Fruit fly (Drosophila melanogaster) whole organism, embryonic: ENCODE measurements around the gene CG43800.

ENCODE experiments used
- CG10267 ChIP-seq: fragments of 200-800 bp; sonication (Bioruptor generic); optimal IDR thresholded peaks from 2 replicates; lab custom pipeline; 2018; ENCODE audit warnings: missing biosample characterization, mild to moderate bottlenecking, missing genetic modification characterization, moderate library complexity
- CG10979 ChIP-seq: fragments of 200-800 bp; sonication (Bioruptor generic); optimal IDR thresholded peaks from 2 replicates; lab custom pipeline; 2018; ENCODE audit warnings: missing biosample characterization, mild to moderate bottlenecking, missing genetic modification characterization, moderate library complexity
- CG11504 ChIP-seq: fragments of 200-800 bp; sonication (Bioruptor generic); optimal IDR thresholded peaks from 3 replicates; lab custom pipeline; 2019; ENCODE audit warnings: missing biosample characterization, mild to moderate bottlenecking, missing genetic modification characterization, moderate library complexity
- CG13894 ChIP-seq: fragments of 200-800 bp; sonication (Bioruptor generic); optimal IDR thresholded peaks from 3 replicates; lab custom pipeline; 2018; ENCODE audit warnings: missing biosample characterization, mild to moderate bottlenecking, missing genetic modification characterization, moderate library complexity
- CG17328 ChIP-seq: fragments of 200-800 bp; sonication (Bioruptor generic); IDR thresholded peaks from 2 replicates; pipeline ENCODE4 v1.3.6; 2022; ENCODE audit warnings: missing biosample characterization, missing genetic modification characterization
- CG17359 ChIP-seq: fragments of 200-800 bp; sonication (Bioruptor generic); optimal IDR thresholded peaks from 3 replicates; lab custom pipeline; 2018; ENCODE audit warnings: missing biosample characterization, mild to moderate bottlenecking, missing genetic modification characterization, moderate library complexity
- CG18262 ChIP-seq: fragments of 200-800 bp; optimal IDR thresholded peaks from 3 replicates; lab custom pipeline; 2019; ENCODE audit warnings: missing biosample characterization, mild to moderate bottlenecking, missing genetic modification characterization, moderate library complexity
- CG18476 ChIP-seq: fragments of 200-800 bp; sonication (Bioruptor generic); optimal IDR thresholded peaks from 2 replicates; lab custom pipeline; 2016; ENCODE audit warnings: missing biosample characterization, mild to moderate bottlenecking, missing genetic modification characterization
- CG2120 ChIP-seq: fragments of 200-800 bp; sonication (Bioruptor generic); optimal IDR thresholded peaks from 3 replicates; lab custom pipeline; 2016; ENCODE audit warnings: missing biosample characterization, missing genetic modification characterization
- CG2202 ChIP-seq: fragments of 200-800 bp; sonication (Bioruptor generic); optimal IDR thresholded peaks from 2 replicates; lab custom pipeline; 2018; ENCODE audit warnings: missing biosample characterization, mild to moderate bottlenecking, missing genetic modification characterization
- CG2712 ChIP-seq: fragments of 200-800 bp; optimal IDR thresholded peaks from 3 replicates; lab custom pipeline; 2019; ENCODE audit warnings: missing biosample characterization, mild to moderate bottlenecking, missing genetic modification characterization, moderate library complexity
- CG30403 ChIP-seq: fragments of 200-800 bp; sonication (Bioruptor generic); optimal IDR thresholded peaks from 3 replicates; lab custom pipeline; 2016; ENCODE audit warnings: missing biosample characterization, missing genetic modification characterization
- CG31224 ChIP-seq: fragments of 200-800 bp; sonication (Bioruptor generic); IDR thresholded peaks from 2 replicates; pipeline ENCODE4 v1.3.6; 2022; ENCODE audit warnings: missing biosample characterization, missing genetic modification characterization
- CG3838 ChIP-seq: fragments of 200-800 bp; sonication (Bioruptor generic); optimal IDR thresholded peaks from 3 replicates; lab custom pipeline; 2016; ENCODE audit warnings: missing biosample characterization, missing genetic modification characterization
- CG4328 ChIP-seq: fragments of 200-800 bp; sonication (Bioruptor generic); optimal IDR thresholded peaks from 3 replicates; lab custom pipeline; 2017; ENCODE audit warnings: missing biosample characterization, missing genetic modification reagents, missing genetic modification characterization
- CG5245 ChIP-seq: fragments of 200-800 bp; sonication (Bioruptor generic); optimal IDR thresholded peaks from 3 replicates; lab custom pipeline; 2016; ENCODE audit warnings: missing biosample characterization, missing genetic modification characterization
- CG6254 ChIP-seq: fragments of 200-800 bp; sonication (Bioruptor generic); optimal IDR thresholded peaks from 3 replicates; lab custom pipeline; 2017; ENCODE audit warnings: mild to moderate bottlenecking, missing biosample characterization, missing genetic modification reagents, missing genetic modification characterization
- CG6854 ChIP-seq: fragments of 200-800 bp; sonication (Bioruptor generic); optimal IDR thresholded peaks from 3 replicates; lab custom pipeline; 2017; ENCODE audit warnings: missing biosample characterization, mild to moderate bottlenecking, missing genetic modification characterization
- D19A ChIP-seq: fragments of 200-800 bp; optimal IDR thresholded peaks from 3 replicates; lab custom pipeline; 2019; ENCODE audit warnings: missing biosample characterization, mild to moderate bottlenecking, missing genetic modification characterization, moderate library complexity
- Ets65A ChIP-seq: fragments of 200-800 bp; sonication (Bioruptor generic); peaks from one replicate; lab custom pipeline; 2016; ENCODE audit warnings: missing biosample characterization, missing genetic modification characterization
- Hsf ChIP-seq: fragments of 200-800 bp; sonication (Bioruptor generic); optimal IDR thresholded peaks from 3 replicates; lab custom pipeline; 2016; ENCODE audit warnings: missing biosample characterization, missing genetic modification characterization
- PHDP ChIP-seq: fragments of 200-800 bp; sonication (Bioruptor generic); optimal IDR thresholded peaks from 3 replicates; lab custom pipeline; 2018; ENCODE audit warnings: missing biosample characterization, mild to moderate bottlenecking, missing genetic modification characterization, moderate library complexity
- Sin3A ChIP-seq: fragments of >200 bp; optimal IDR thresholded peaks from 2 replicates; lab custom pipeline; 2018
- Trl ChIP-seq, 3 experiments: fragments of >200 bp in 2 of 3; fragments of 200-800 bp in 1 of 3; sonication (Bioruptor generic) in 1 of 3; optimal IDR thresholded peaks; 2 replicates in 1 of 3; 3 replicates in 2 of 3; lab custom pipeline; 2016 to 2017; ENCODE audit warnings: missing biosample characterization in 1 of 3, missing genetic modification characterization in 1 of 3
- Vsx1 ChIP-seq: fragments of 200-800 bp; sonication (Bioruptor generic); optimal IDR thresholded peaks from 2 replicates; lab custom pipeline; 2017; ENCODE audit warnings: missing biosample characterization, mild to moderate bottlenecking, missing genetic modification characterization, missing genetic modification reagents
- abd-A ChIP-seq: fragments of 200-800 bp; sonication (Bioruptor generic); optimal IDR thresholded peaks from 3 replicates; lab custom pipeline; 2019; ENCODE audit warnings: missing biosample characterization, mild to moderate bottlenecking, missing genetic modification characterization, moderate library complexity
- amos ChIP-seq: fragments of 200-800 bp; sonication (Bioruptor generic); IDR thresholded peaks from 2 replicates; pipeline ENCODE4 v1.3.6; 2022; ENCODE audit warnings: missing biosample characterization, missing genetic modification characterization; ENCODE audit not compliant: partially characterized antibody
- aop ChIP-seq: fragments of 200-800 bp; sonication (Bioruptor generic); IDR thresholded peaks from 2 replicates; pipeline ENCODE4 v1.3.6; 2022; ENCODE audit warnings: missing biosample characterization, missing genetic modification characterization
- cg ChIP-seq: fragments of 200-800 bp; sonication (Bioruptor generic); optimal IDR thresholded peaks from 3 replicates; lab custom pipeline; 2019; ENCODE audit warnings: missing biosample characterization, mild to moderate bottlenecking, missing genetic modification characterization, moderate library complexity
- chn ChIP-seq: fragments of 200-800 bp; sonication (Bioruptor generic); optimal IDR thresholded peaks from 2 replicates; lab custom pipeline; 2016; ENCODE audit warnings: missing biosample characterization, missing genetic modification characterization
- disco-r ChIP-seq: fragments of 200-800 bp; sonication (Bioruptor generic); optimal IDR thresholded peaks from 2 replicates; lab custom pipeline; 2016; ENCODE audit warnings: missing biosample characterization, missing genetic modification characterization
- dmrt11E ChIP-seq: fragments of 200-800 bp; sonication (Bioruptor generic); optimal IDR thresholded peaks from 3 replicates; lab custom pipeline; 2018; ENCODE audit warnings: missing biosample characterization, mild to moderate bottlenecking, missing genetic modification characterization, moderate library complexity
- en ChIP-seq: fragments of 200-800 bp; sonication (Bioruptor generic); optimal IDR thresholded peaks from 2 replicates; lab custom pipeline; 2016; ENCODE audit warnings: missing biosample characterization, missing genetic modification characterization
- ftz-f1 ChIP-seq: fragments of 200-800 bp; sonication (Bioruptor generic); optimal IDR thresholded peaks from 2 replicates; lab custom pipeline; 2016; ENCODE audit warnings: missing biosample characterization, missing genetic modification characterization
- grn ChIP-seq: fragments of 200-800 bp; sonication (Bioruptor generic); optimal IDR thresholded peaks from 3 replicates; lab custom pipeline; 2017; ENCODE audit warnings: missing biosample characterization, missing genetic modification characterization
- gsb ChIP-seq: fragments of 200-800 bp; sonication (Bioruptor generic); IDR thresholded peaks from 2 replicates; pipeline ENCODE4 v1.3.6; 2022; ENCODE audit warnings: missing biosample characterization, missing genetic modification characterization
- gsb-n ChIP-seq: fragments of 200-800 bp; sonication (Bioruptor generic); optimal IDR thresholded peaks from 3 replicates; lab custom pipeline; 2018; ENCODE audit warnings: missing biosample characterization, mild to moderate bottlenecking, missing genetic modification characterization
- nerfin-1 ChIP-seq: fragments of 200-800 bp; sonication (Bioruptor generic); optimal IDR thresholded peaks from 3 replicates; lab custom pipeline; 2019; ENCODE audit warnings: missing biosample characterization, mild to moderate bottlenecking, missing genetic modification characterization, moderate library complexity
- oc ChIP-seq: fragments of 200-800 bp; sonication (Bioruptor generic); optimal IDR thresholded peaks from 2 replicates; lab custom pipeline; 2018; ENCODE audit warnings: missing biosample characterization, mild to moderate bottlenecking, missing genetic modification characterization, moderate library complexity
- p53 ChIP-seq: fragments of 200-800 bp; sonication (Bioruptor generic); optimal IDR thresholded peaks from 2 replicates; lab custom pipeline; 2016; ENCODE audit warnings: missing biosample characterization, missing genetic modification characterization
- phol ChIP-seq: fragments of 200-800 bp; sonication (Bioruptor generic); optimal IDR thresholded peaks from 3 replicates; lab custom pipeline; 2018; ENCODE audit warnings: missing biosample characterization, mild to moderate bottlenecking, missing genetic modification characterization, moderate library complexity
- pnt ChIP-seq: fragments of 200-800 bp; sonication (Bioruptor generic); optimal IDR thresholded peaks from 3 replicates; lab custom pipeline; 2016; ENCODE audit warnings: missing biosample characterization, missing genetic modification characterization
- pros ChIP-seq: fragments of 200-800 bp; sonication (Bioruptor generic); optimal IDR thresholded peaks from 3 replicates; lab custom pipeline; 2019; ENCODE audit warnings: missing biosample characterization, mild to moderate bottlenecking, missing genetic modification characterization, moderate library complexity
- repo ChIP-seq: fragments of 200-800 bp; sonication (Bioruptor generic); optimal IDR thresholded peaks from 2 replicates; lab custom pipeline; 2016; ENCODE audit warnings: missing biosample characterization, missing genetic modification characterization
- sd ChIP-seq: fragments of 200-800 bp; sonication (Bioruptor generic); optimal IDR thresholded peaks from 3 replicates; lab custom pipeline; 2018; ENCODE audit warnings: missing biosample characterization, mild to moderate bottlenecking, missing genetic modification characterization, moderate library complexity
- sima ChIP-seq: fragments of 200-800 bp; sonication (Bioruptor generic); optimal IDR thresholded peaks from 2 replicates; lab custom pipeline; 2016; ENCODE audit warnings: missing biosample characterization, missing genetic modification characterization
- slbo ChIP-seq: fragments of 200-800 bp; sonication (Bioruptor generic); IDR thresholded peaks from 2 replicates; pipeline ENCODE4 v1.3.6; 2022; ENCODE audit warnings: missing biosample characterization, missing genetic modification characterization
- stc ChIP-seq: fragments of 200-800 bp; sonication (Bioruptor generic); IDR thresholded peaks from 2 replicates; pipeline ENCODE4 v1.3.6; 2022; ENCODE audit warnings: missing biosample characterization, missing genetic modification characterization
- unpg ChIP-seq: fragments of 200-800 bp; sonication (Bioruptor generic); optimal IDR thresholded peaks from 3 replicates; lab custom pipeline; 2018; ENCODE audit warnings: missing biosample characterization, mild to moderate bottlenecking, missing genetic modification characterization, moderate library complexity
- wor ChIP-seq: fragments of 200-800 bp; sonication (Bioruptor generic); IDR thresholded peaks from 2 replicates; pipeline ENCODE4 v1.3.6; 2022; ENCODE audit warnings: missing biosample characterization, missing genetic modification characterization

The CG43800 gene

dm6 chr2L:7265970-7266369 is 33.4 kb upstream of the CG43800 start (continued):
- TF ChIP-seq pnt (GFP tag; lab: Kevin White, UChicago), result no peak
- TF ChIP-seq CG2202, result no peak
- TF ChIP-seq wor (GFP tag; lab: Robert Waterston, UW), result no peak
- TF ChIP-seq disco-r, result no peak
- peak; percentile 23 for TF ChIP-seq dmrt11E (tag; lab: Kevin White, UChicago)
- no peak for TF ChIP-seq gsb (GFP tag; lab: Robert Waterston, UW)
- no peak for TF ChIP-seq CG5245
- TF ChIP-seq en (GFP tag; lab: Kevin White, UChicago), result no peak
- TF ChIP-seq CG30403 (GFP tag; lab: Kevin White, UChicago), result peak; percentile 43
- TF ChIP-seq CG4328 (GFP tag; lab: Kevin White, UChicago), result no peak
- TF ChIP-seq chn (GFP tag; lab: Kevin White, UChicago), result no peak
- no peak for TF ChIP-seq Trl (optimal IDR thresholded peaks at IDR 0.05; lab: Kevin White, UChicago)
- TF ChIP-seq Trl (GFP tag; optimal IDR thresholded peaks at IDR 0.05; lab: Kevin White, UChicago), result peak; percentile 16
- no peak for TF ChIP-seq CG6254 (GFP tag; lab: Kevin White, UChicago)
- peak; percentile 14; the same call in 1 of the 2 replicates for TF ChIP-seq slbo
- TF ChIP-seq CG2120 (GFP tag; lab: Kevin White, UChicago), result no peak
- no peak for TF ChIP-seq sima (GFP tag; lab: Kevin White, UChicago)
- no peak for TF ChIP-seq repo (GFP tag; lab: Kevin White, UChicago)
- TF ChIP-seq CG3838 (GFP tag; lab: Kevin White, UChicago), result no peak
- TF ChIP-seq p53 (GFP tag; lab: Kevin White, UChicago), result no peak

- TF ChIP-seq sd (tag; lab: Kevin White, UChicago) (peak; percentile 54), aop (no peak), CG31224 (0 out of 2 replicates have a peak, but pooled peaks have one; percentile 27), Vsx1 (GFP tag; lab: Kevin White, UChicago) (peak; percentile 15), ftz-f1 (GFP tag; lab: Kevin White, UChicago) (no peak), CG11504 (tag; lab: Kevin White, UChicago) (peak; percentile 9), cg (peak; percentile 35), CG13894 (tag; lab: Kevin White, UChicago) (peak; percentile 50), nerfin-1 (peak; percentile 78), CG6854 (GFP tag; lab: Kevin White, UChicago) (no peak), oc (tag; lab: Kevin White, UChicago) (no peak), Ets65A (peak; percentile 90), Sin3A (lab: Kevin White, UChicago) (no peak), CG18476 (GFP tag; lab: Kevin White, UChicago) (peak; percentile 72), CG18262 (no peak), gsb-n (tag; lab: Kevin White, UChicago) (peak; percentile 70), grn (peak; percentile 62), abd-A (tag; lab: Kevin White, UChicago) (peak; percentile 52), pros (GFP tag; lab: Kevin White, UChicago) (peak; percentile 22)
- TF ChIP-seq, all 482 proteins: peak for 13
Observed at dm6 chr2L:7264885-7265540, 32.4 kb upstream of the CG43800 start.

- peak; percentile 42 for TF ChIP-seq phol (tag; lab: Kevin White, UChicago)
- TF ChIP-seq D19A (tag; lab: Kevin White, UChicago), result peak; percentile 21
- TF ChIP-seq CG10979 (tag; lab: Kevin White, UChicago), result peak; percentile 49
- no peak for TF ChIP-seq Hsf (GFP tag; lab: Kevin White, UChicago)
- TF ChIP-seq PHDP (tag; lab: Kevin White, UChicago), result peak; percentile 14
- TF ChIP-seq CG17328 (GFP tag; lab: Robert Waterston, UW), result no peak
- TF ChIP-seq amos, result no peak
- peak; percentile 50 for TF ChIP-seq CG2712
- TF ChIP-seq CG17359 (tag; lab: Kevin White, UChicago), result peak; percentile 45
- peak; percentile 18 for TF ChIP-seq unpg (GFP tag; lab: Kevin White, UChicago)
- TF ChIP-seq stc, result peak; percentile 29; the same call in 1 of the 2 replicates
- TF ChIP-seq CG10267 (tag; lab: Kevin White, UChicago), result peak; percentile 6
Observed at dm6 chr2L:7264396-7264795, 31.8 kb upstream of the CG43800 start.
